Fruit fly (Drosophila melanogaster): ENCODE data around the gene Sirup.
"Not testable (repeated sequence)": the region's sequence is repeated elsewhere in the genome, so short reads cannot be mapped to it uniquely, and the experiment has no call there.

Sirup gene

DNA sequence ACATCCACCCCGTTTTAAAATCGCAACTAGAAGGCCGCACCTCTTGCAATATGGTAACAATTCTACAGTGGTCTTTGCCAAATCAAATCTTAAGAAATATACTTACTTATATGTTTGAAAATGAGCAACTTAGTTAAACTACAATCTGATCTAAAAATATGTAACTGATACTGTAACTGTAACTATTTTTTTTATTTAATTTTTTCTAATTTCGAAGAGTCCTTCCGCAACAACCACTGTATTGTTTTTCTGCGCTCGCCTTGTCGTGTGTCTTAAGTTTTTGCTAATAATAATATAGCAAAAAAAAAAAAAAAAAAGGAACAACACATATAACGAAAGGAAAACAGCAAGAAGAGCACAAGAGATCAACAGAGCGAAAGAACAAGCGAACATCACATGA, 27.2 kb upstream of the Sirup start:
- TF ChIP-seq CG1620 (GFP tag; optimal IDR thresholded peaks at IDR 0.05) (no peak), CG12768 (GFP tag; optimal IDR thresholded peaks at IDR 0.05) (no peak), CG33017 (tag; optimal IDR thresholded peaks at IDR 0.05) (no peak), CG11617 (GFP tag; optimal IDR thresholded peaks at IDR 0.05) (no peak), Mnt (GFP tag; optimal IDR thresholded peaks at IDR 0.05) (no peak)

- TF ChIP-seq cnc (optimal IDR thresholded peaks at IDR 0.05) = no peak
- peak; percentile 14 for TF ChIP-seq tj (GFP tag; optimal IDR thresholded peaks at IDR 0.05)
These were observed 25.0 kb upstream of the Sirup start for dm6 chr2L:7973470-7974207.

- peak; percentile 23 for TF ChIP-seq Mnt (GFP tag; optimal IDR thresholded peaks at IDR 0.05)
- TF ChIP-seq CG7101 (tag; optimal IDR thresholded peaks at IDR 0.05) = no peak
- TF ChIP-seq pad (GFP tag; optimal IDR thresholded peaks at IDR 0.05) = no peak
- no peak for TF ChIP-seq CG11617 (GFP tag; optimal IDR thresholded peaks at IDR 0.05)
- no peak for TF ChIP-seq CG5204 (GFP tag; optimal IDR thresholded peaks at IDR 0.05)
- TF ChIP-seq bab1 (GFP tag; optimal IDR thresholded peaks at IDR 0.05) = no peak
- TF ChIP-seq kay (GFP tag; ENCODE audit: borderline replicate concordance) = no peak
- TF ChIP-seq tj (GFP tag; optimal IDR thresholded peaks at IDR 0.05) = peak; percentile 35
- TF ChIP-seq ovo (GFP tag; optimal IDR thresholded peaks at IDR 0.05) = no peak
- no peak for TF ChIP-seq toe (GFP tag; optimal IDR thresholded peaks at IDR 0.05)
- no peak for TF ChIP-seq Crg-1 (GFP tag; optimal IDR thresholded peaks at IDR 0.05)
- TF ChIP-seq Hr96 (GFP tag; optimal IDR thresholded peaks at IDR 0.05) = no peak
These were observed 21.9 kb upstream of the Sirup start for dm6 chr2L:7976738-7977137.

DNA sequence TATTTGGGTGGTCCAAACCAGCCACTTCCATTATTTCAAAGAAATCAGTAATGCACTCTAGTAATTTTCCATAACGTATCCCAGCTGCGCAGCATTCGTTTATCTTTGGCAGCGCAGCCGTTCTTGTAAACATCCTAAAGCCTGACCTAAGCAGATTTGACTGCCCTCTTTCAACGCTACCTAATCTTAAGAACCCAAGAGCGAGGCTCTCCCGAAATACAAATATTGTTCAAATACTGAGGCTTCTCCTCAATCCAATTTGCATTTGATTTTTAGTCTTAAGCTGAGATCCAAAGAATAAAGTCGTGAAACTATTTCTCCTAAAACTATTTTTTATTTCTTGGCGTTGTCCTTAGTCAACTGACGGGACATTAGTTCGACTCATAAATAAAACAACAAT, 15.0 kb upstream of the Sirup start, which contains the start of gene CG7231:
CG7231 (plus strand) TSS at position 301 of the 400 bp plus-strand sequence.
- TF ChIP-seq tj, Mnt, Clk (GFP tag; optimal IDR thresholded peaks at IDR 0.05): not testable (repeated sequence)

DNA sequence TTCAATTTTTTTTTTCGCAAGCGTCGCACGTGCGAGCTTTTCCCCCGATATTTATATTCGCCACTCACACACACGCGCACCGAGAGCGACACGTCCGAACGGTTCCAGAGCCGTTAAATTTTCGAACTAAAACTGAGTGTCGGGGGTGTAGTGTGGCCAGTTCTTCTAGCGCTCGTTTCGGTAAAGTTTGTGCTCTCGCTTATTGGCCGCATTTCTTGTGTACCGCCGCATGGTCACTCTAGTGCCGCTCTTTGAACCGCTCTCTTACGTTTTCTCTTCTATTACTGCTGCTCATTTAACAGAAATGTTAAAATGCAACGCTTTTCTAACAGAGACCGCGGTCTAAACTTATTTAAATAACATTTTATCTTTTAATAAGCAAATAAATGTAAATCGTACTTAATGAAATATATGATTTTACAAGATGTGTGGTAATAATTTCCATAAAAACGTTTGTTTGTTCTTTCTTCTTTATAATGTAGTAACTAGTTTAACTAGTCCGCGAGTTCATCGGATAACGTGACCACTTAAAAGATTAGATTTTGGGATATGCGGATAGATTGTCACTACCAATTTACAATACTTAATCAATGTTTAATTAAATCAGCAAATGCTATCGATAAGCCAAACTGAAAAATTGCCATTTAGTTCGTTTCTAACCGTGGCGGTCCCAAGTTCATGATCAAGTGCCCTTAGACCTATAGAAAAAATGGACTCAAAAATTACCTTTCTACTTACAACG, 14.4 kb upstream of the Sirup start, which contains the start of gene Snoo:
Snoo (minus strand) TSS at position 138 of the 742 bp plus-strand sequence.
- TF ChIP-seq CG33017 (tag; optimal IDR thresholded peaks at IDR 0.05) (peak; percentile 4), kay (GFP tag; ENCODE audit: borderline replicate concordance) (peak; percentile 90), CG7045 (GFP tag; optimal IDR thresholded peaks at IDR 0.05) (no peak), Mnt (GFP tag; optimal IDR thresholded peaks at IDR 0.05) (peak; percentile 89), Hr96 (GFP tag; optimal IDR thresholded peaks at IDR 0.05) (no peak), bab1 (GFP tag; optimal IDR thresholded peaks at IDR 0.05) (peak; percentile 12), CG7101 (tag; optimal IDR thresholded peaks at IDR 0.05) (peak; percentile 3)

dm6 chr2L:7984889-7985514, 13.7 kb upstream of the Sirup start:
- TF ChIP-seq cic (GFP tag; optimal IDR thresholded peaks at IDR 0.05) (peak; percentile 62), CG5204 (GFP tag; optimal IDR thresholded peaks at IDR 0.05) (no peak), Mnt (GFP tag; optimal IDR thresholded peaks at IDR 0.05) (peak; percentile 55), CG12768 (GFP tag; optimal IDR thresholded peaks at IDR 0.05) (no peak), CG11617 (GFP tag; optimal IDR thresholded peaks at IDR 0.05) (peak; percentile 29), tj (GFP tag; optimal IDR thresholded peaks at IDR 0.05) (peak; percentile 27), Hr96 (GFP tag; optimal IDR thresholded peaks at IDR 0.05) (peak; percentile 1), Crg-1 (GFP tag; optimal IDR thresholded peaks at IDR 0.05) (peak; percentile 24), CG14711 (tag; optimal IDR thresholded peaks at IDR 0.05) (peak; percentile 2)

dm6 chr2L:7986210-7986609, 12.5 kb upstream of the Sirup start:
- TF ChIP-seq Clk (GFP tag; optimal IDR thresholded peaks at IDR 0.05) = no peak
- TF ChIP-seq Hr96 (GFP tag; optimal IDR thresholded peaks at IDR 0.05) = no peak
- TF ChIP-seq CG1620 (GFP tag; optimal IDR thresholded peaks at IDR 0.05) = no peak
- TF ChIP-seq Crg-1 (GFP tag; optimal IDR thresholded peaks at IDR 0.05) = no peak
- TF ChIP-seq cnc (optimal IDR thresholded peaks at IDR 0.05) = no peak
- no peak for TF ChIP-seq toe (GFP tag; optimal IDR thresholded peaks at IDR 0.05)
- no peak for TF ChIP-seq ovo (GFP tag; optimal IDR thresholded peaks at IDR 0.05)
- no peak for TF ChIP-seq kay (GFP tag; ENCODE audit: borderline replicate concordance)
- TF ChIP-seq CG5204 (GFP tag; optimal IDR thresholded peaks at IDR 0.05) = no peak
